Worm (Caenorhabditis elegans): ENCODE results near the gene srz-11.

ce11 chrV:15158691-15159090 is 4.2 kb upstream of the srz-11 start, which contains the start of gene str-45:
- TF ChIP-seq aly-1 (tag; optimal IDR thresholded peaks at IDR 0.05) (no peak), hmbx-1 (tag; optimal IDR thresholded peaks at IDR 0.05) (no peak), flt-1 (GFP tag; IDR thresholded peaks at IDR 0.05) (no peak), ama-1 (optimal IDR thresholded peaks at IDR 0.05) (no peak), sea-1 (GFP tag; conservative IDR thresholded peaks at IDR 0.05) (no peak), hnd-1 (tag; optimal IDR thresholded peaks at IDR 0.05) (no peak), B0310.2 (tag; optimal IDR thresholded peaks at IDR 0.05) (no peak), tbx-37 (GFP tag; conservative IDR thresholded peaks at IDR 0.05) (no peak), ceh-13 (GFP tag; optimal IDR thresholded peaks at IDR 0.05) (no peak)

Data from whole organism, early embryonic.